Worm (Caenorhabditis elegans): ENCODE measurements around the gene T21D12.7.

Gene T21D12.7

ce11 chrIV:293995-294700 is 2.9 kb upstream of the T21D12.7 start:
- TF ChIP-seq mdl-1 (tag; optimal IDR thresholded peaks at IDR 0.05) (no peak), hlh-11 (tag; optimal IDR thresholded peaks at IDR 0.05) (peak; percentile 13), spr-3 (GFP tag; optimal IDR thresholded peaks at IDR 0.05) (no peak), ceh-32 (tag; optimal IDR thresholded peaks at IDR 0.05; ENCODE audit: poor library complexity) (no peak), mdt-29 (GFP tag; IDR thresholded peaks at IDR 0.05) (no peak), dmd-6 (GFP tag; IDR thresholded peaks at IDR 0.05) (peak; percentile 36), tag-97 (GFP tag; IDR thresholded peaks at IDR 0.05) (no peak), F37D6.2 (tag; optimal IDR thresholded peaks at IDR 0.05) (no peak), daf-16 (GFP tag; optimal IDR thresholded peaks at IDR 0.05) (peak in 1 of 2 experiments; percentile 3), daf-16 (tag; optimal IDR thresholded peaks at IDR 0.05) (peak; percentile 24), dve-1 (tag; optimal IDR thresholded peaks at IDR 0.05; ENCODE audit: insufficient read depth) (peak; percentile 43), nhr-6 (tag; optimal IDR thresholded peaks at IDR 0.05) (no peak), hlh-30 (tag; optimal IDR thresholded peaks at IDR 0.05; ENCODE audit: insufficient read depth) (peak; percentile 37), zfp-3 (GFP tag; conservative IDR thresholded peaks at IDR 0.05) (0 out of 2 replicates have a peak, but pooled peaks have one; percentile 14), aha-1 (tag) (peak; percentile 88), lin-1 (GFP tag; IDR thresholded peaks at IDR 0.05) (0 out of 2 replicates have a peak, but pooled peaks have one; percentile 37), arid-1 (GFP tag; conservative IDR thresholded peaks at IDR 0.05) (no peak), set-16 (GFP tag; IDR thresholded peaks at IDR 0.05) (0 out of 2 replicates have a peak, but pooled peaks have one; percentile 8), nhr-25 (tag; optimal IDR thresholded peaks at IDR 0.05; ENCODE audit: borderline replicate concordance, insufficient read depth) (no peak), spr-1 (tag; optimal IDR thresholded peaks at IDR 0.05) (no peak), jun-1 (tag; optimal IDR thresholded peaks at IDR 0.05) (no peak), Y48G9A.11 (GFP tag; IDR thresholded peaks at IDR 0.05) (no peak), ztf-11 (tag; optimal IDR thresholded peaks at IDR 0.05) (no peak), pqm-1 (tag; optimal IDR thresholded peaks at IDR 0.05) (peak; percentile 45), unc-130 (GFP tag; optimal IDR thresholded peaks at IDR 0.05) (no peak)

- TF ChIP-seq sdz-12 (GFP tag; optimal IDR thresholded peaks at IDR 0.05) (no peak), snpc-1.2 (GFP tag; IDR thresholded peaks at IDR 0.05) (no peak), aha-1 (tag) (peak; percentile 95), unc-62 (GFP tag; optimal IDR thresholded peaks at IDR 0.05 in 1 of 2) (peak in 1 of 2 experiments; percentile 37), unc-62 (tag; optimal IDR thresholded peaks at IDR 0.05) (no peak)
Measured at ce11 chrIV:293163-293755, 2.0 kb upstream of the T21D12.7 start.

- no peak for TF ChIP-seq ceh-20 (GFP tag; IDR thresholded peaks at IDR 0.05)
- TF ChIP-seq lin-38 (GFP tag; IDR thresholded peaks at IDR 0.05), result 0 out of 2 replicates have a peak, but pooled peaks have one; percentile 30
- TF ChIP-seq daf-16 (GFP tag; optimal IDR thresholded peaks at IDR 0.05), result peak in 1 of 2 experiments; percentile 47
- TF ChIP-seq daf-16 (tag; optimal IDR thresholded peaks at IDR 0.05), result peak; percentile 98
- peak; percentile 71 for TF ChIP-seq nhr-48 (tag; optimal IDR thresholded peaks at IDR 0.05)
- peak; percentile 56 for TF ChIP-seq aha-1 (tag)
- no peak for TF ChIP-seq F37D6.2 (tag; optimal IDR thresholded peaks at IDR 0.05)
- TF ChIP-seq Y75B8A.6 (GFP tag; IDR thresholded peaks at IDR 0.05), result no peak
- no peak for TF ChIP-seq mdt-29 (GFP tag; IDR thresholded peaks at IDR 0.05)
- peak in 1 of 2 experiments; percentile 71 for TF ChIP-seq mdl-1 (tag; optimal IDR thresholded peaks at IDR 0.05)
- no peak for TF ChIP-seq attf-4 (tag; optimal IDR thresholded peaks at IDR 0.05)
- TF ChIP-seq ama-1 (optimal IDR thresholded peaks at IDR 0.05), result no peak
- TF ChIP-seq lim-7 (GFP tag; IDR thresholded peaks at IDR 0.05), result no peak
- TF ChIP-seq lsy-2 (tag; optimal IDR thresholded peaks at IDR 0.05), result peak in 1 of 2 experiments; percentile 13
- no peak for TF ChIP-seq F26F4.8 (GFP tag; conservative IDR thresholded peaks at IDR 0.05)
- TF ChIP-seq lin-39 (tag; optimal IDR thresholded peaks at IDR 0.05), result no peak
- peak; percentile 84 for TF ChIP-seq hlh-11 (tag; optimal IDR thresholded peaks at IDR 0.05)
- TF ChIP-seq pqm-1 (tag; optimal IDR thresholded peaks at IDR 0.05), result peak; percentile 97
- TF ChIP-seq mes-2 (tag; optimal IDR thresholded peaks at IDR 0.05; ENCODE audit: poor library complexity, severe bottlenecking), result peak; percentile 36
- no peak for TF ChIP-seq vab-7 (GFP tag; IDR thresholded peaks at IDR 0.05)
- TF ChIP-seq egl-27 (tag; optimal IDR thresholded peaks at IDR 0.05), result no peak
- TF ChIP-seq snpc-1.2 (GFP tag; IDR thresholded peaks at IDR 0.05), result no peak
- TF ChIP-seq unc-130 (GFP tag; optimal IDR thresholded peaks at IDR 0.05), result no peak
- no peak for TF ChIP-seq unc-39 (tag; optimal IDR thresholded peaks at IDR 0.05)
- TF ChIP-seq daf-8 (GFP tag; IDR thresholded peaks at IDR 0.05), result no peak
- peak; percentile 57 for TF ChIP-seq spr-1 (tag; optimal IDR thresholded peaks at IDR 0.05)
Measured at ce11 chrIV:291851-292367, 653 bp upstream of the T21D12.7 start.

Data from whole organism, L4 larva.